Worm (Caenorhabditis elegans) whole organism, L4 larva: Measurements from ENCODE around the gene cnc-7.

Experiments used
- D1046.2 ChIP-seq: fragments of 200-800 bp; sonication (Bioruptor generic); IDR thresholded peaks from 2 replicates; pipeline ENCODE4 v1.3.6; 2022; ENCODE audit warnings: missing genetic modification characterization, missing compliant biosample characterization
- F26F4.8 ChIP-seq: fragments of 200-800 bp; sonication (Bioruptor generic); conservative IDR thresholded peaks from 2 replicates; pipeline ENCODE4 v1.3.6; 2022; ENCODE audit warnings: missing genetic modification characterization, missing compliant biosample characterization
- F37D6.2 ChIP-seq: sonication (generic microtip); optimal IDR thresholded peaks from 2 replicates; lab custom pipeline; 2016; ENCODE audit warnings: mild to moderate bottlenecking, missing genetic modification characterization, missing compliant biosample characterization
- F44E2.7 ChIP-seq: fragments of 200-800 bp; sonication (Bioruptor generic); IDR thresholded peaks from 2 replicates; pipeline ENCODE4 v2.1.2; 2022; ENCODE audit warnings: missing genetic modification characterization, missing compliant biosample characterization
- Y105C5A.15 ChIP-seq: fragments of 200-800 bp; sonication (Bioruptor generic); IDR thresholded peaks from 2 replicates; pipeline ENCODE4 v1.3.6; 2022; ENCODE audit warnings: missing genetic modification characterization, missing compliant biosample characterization
- Y75B8A.6 ChIP-seq: fragments of 200-800 bp; sonication (Bioruptor generic); IDR thresholded peaks from 2 replicates; pipeline ENCODE4 v1.3.6; 2022; ENCODE audit warnings: missing genetic modification reagents, missing genetic modification characterization, missing compliant biosample characterization
- ZK337.2 ChIP-seq: fragments of 200-800 bp; sonication (Bioruptor generic); IDR thresholded peaks from 2 replicates; pipeline ENCODE4 v1.3.6; 2022; ENCODE audit warnings: missing genetic modification reagents, missing genetic modification characterization, missing compliant biosample characterization
- ama-1 ChIP-seq: fragments of 150-350 bp; optimal IDR thresholded peaks from 2 replicates; lab custom pipeline; 2014; ENCODE audit warnings: inconsistent platforms, mixed read lengths
- ceh-62 ChIP-seq: sonication (generic microtip); optimal IDR thresholded peaks from 2 replicates; lab custom pipeline; 2017; ENCODE audit warnings: missing biosample characterization, missing genetic modification characterization
- ceh-82 ChIP-seq: sonication (generic microtip); optimal IDR thresholded peaks from 2 replicates; lab custom pipeline; 2017; ENCODE audit warnings: missing biosample characterization, missing genetic modification characterization
- ctbp-1 ChIP-seq: fragments of 200-800 bp; sonication (Bioruptor generic); IDR thresholded peaks from 2 replicates; pipeline ENCODE4 v1.3.6; 2022; ENCODE audit warnings: missing genetic modification reagents, missing genetic modification characterization, missing compliant biosample characterization
- daf-12 ChIP-seq: fragments of 150-350 bp; optimal IDR thresholded peaks from 2 replicates; lab custom pipeline; 2014; ENCODE audit warnings: missing biosample characterization, missing genetic modification reagents, missing genetic modification characterization
- daf-16 ChIP-seq, 3 experiments: sonication (generic microtip); optimal IDR thresholded peaks; 2 replicates each; lab custom pipeline; 2016 to 2017; ENCODE audit warnings: missing genetic modification characterization in 3 of 3, missing genetic modification reagents in 3 of 3, mild to moderate bottlenecking in 2 of 3, missing compliant biosample characterization in 2 of 3, missing biosample characterization in 1 of 3, moderate library complexity in 1 of 3
- daf-8 ChIP-seq: fragments of 200-800 bp; sonication (Bioruptor generic); IDR thresholded peaks from 2 replicates; pipeline ENCODE4 v1.3.6; 2022; ENCODE audit warnings: missing genetic modification characterization, missing compliant biosample characterization
- dmd-6 ChIP-seq: fragments of 200-800 bp; sonication (Bioruptor generic); IDR thresholded peaks from 2 replicates; pipeline ENCODE4 v1.3.6; 2022; ENCODE audit warnings: missing genetic modification reagents, missing genetic modification characterization, missing compliant biosample characterization
- dmd-8 ChIP-seq: fragments of 200-800 bp; sonication (Bioruptor generic); IDR thresholded peaks from 2 replicates; pipeline ENCODE4 v1.3.6; 2022; ENCODE audit warnings: missing genetic modification characterization, missing compliant biosample characterization
- dmd-9 ChIP-seq: fragments of 200-800 bp; sonication (Bioruptor generic); IDR thresholded peaks from 2 replicates; pipeline ENCODE4 v1.3.6; 2022; ENCODE audit warnings: missing genetic modification reagents, missing genetic modification characterization, missing compliant biosample characterization
- duxl-1 ChIP-seq: sonication (generic microtip); optimal IDR thresholded peaks from 2 replicates; lab custom pipeline; 2016; ENCODE audit warnings: mild to moderate bottlenecking, missing genetic modification characterization, moderate library complexity, missing compliant biosample characterization; ENCODE audit not compliant: poor library complexity
- egl-43 ChIP-seq: fragments of 200-800 bp; sonication (Bioruptor generic); IDR thresholded peaks from 2 replicates; pipeline ENCODE4 v1.3.6; 2022; ENCODE audit warnings: missing genetic modification reagents, missing genetic modification characterization, missing compliant biosample characterization
- fkh-10 ChIP-seq: fragments of 150-350 bp; optimal IDR thresholded peaks from 2 replicates; lab custom pipeline; 2014; ENCODE audit warnings: missing biosample characterization, missing genetic modification reagents, missing genetic modification characterization
- hif-1 ChIP-seq, 2 experiments: sonication (generic microtip); optimal IDR thresholded peaks; 2 replicates each; lab custom pipeline; 2016 to 2017; ENCODE audit warnings: missing compliant biosample characterization in 2 of 2, missing genetic modification characterization in 2 of 2, missing genetic modification reagents in 2 of 2, missing genotype in 2 of 2, mild to moderate bottlenecking in 1 of 2
- hlh-30 ChIP-seq: sonication (generic microtip); optimal IDR thresholded peaks from 2 replicates; lab custom pipeline; 2017; ENCODE audit warnings: antibody characterized with exemption, mild to moderate bottlenecking, missing genetic modification characterization, missing compliant biosample characterization; ENCODE audit not compliant: insufficient read depth
- jun-1 ChIP-seq: fragments of 150-350 bp; optimal IDR thresholded peaks from 2 replicates; lab custom pipeline; 2014; ENCODE audit warnings: missing biosample characterization, missing genetic modification reagents, missing genetic modification characterization
- lim-7 ChIP-seq: fragments of 200-800 bp; sonication (Bioruptor generic); IDR thresholded peaks from 2 replicates; pipeline ENCODE4 v1.3.6; 2022; ENCODE audit warnings: missing genetic modification characterization, missing compliant biosample characterization
- lin-15B ChIP-seq: fragments of 150-350 bp; sonication (generic microtip); optimal IDR thresholded peaks from 3 replicates; lab custom pipeline; 2014; ENCODE audit warnings: missing biosample characterization, missing genetic modification characterization
- lir-3 ChIP-seq: sonication (generic microtip); optimal IDR thresholded peaks from 2 replicates; lab custom pipeline; 2016; ENCODE audit warnings: mild to moderate bottlenecking, missing genetic modification characterization, missing compliant biosample characterization
- mxl-2 ChIP-seq: fragments of 200-800 bp; sonication (Bioruptor generic); conservative IDR thresholded peaks from 2 replicates; pipeline ENCODE4 v1.3.6; 2022; ENCODE audit warnings: missing genetic modification reagents, missing genetic modification characterization, missing compliant biosample characterization
- nhr-102 ChIP-seq: sonication (generic microtip); optimal IDR thresholded peaks from 2 replicates; lab custom pipeline; 2016; ENCODE audit warnings: mild to moderate bottlenecking, missing genetic modification characterization, moderate library complexity, missing compliant biosample characterization
- nhr-111 ChIP-seq: fragments of 200-800 bp; sonication (Bioruptor generic); optimal IDR thresholded peaks from 2 replicates; lab custom pipeline; 2018; ENCODE audit warnings: mild to moderate bottlenecking, missing genetic modification characterization, missing compliant biosample characterization
- nhr-25 ChIP-seq: sonication (generic microtip); optimal IDR thresholded peaks from 2 replicates; lab custom pipeline; 2017; ENCODE audit warnings: missing genetic modification characterization, mild to moderate bottlenecking, missing compliant biosample characterization, antibody characterized with exemption, moderate library complexity, borderline replicate concordance; ENCODE audit not compliant: insufficient read depth
- nhr-28 ChIP-seq: fragments of 150-350 bp; optimal IDR thresholded peaks from 2 replicates; lab custom pipeline; 2014; ENCODE audit warnings: missing biosample characterization, missing genetic modification characterization
- nhr-41 ChIP-seq: fragments of 200-800 bp; sonication (Bioruptor generic); IDR thresholded peaks from 2 replicates; pipeline ENCODE4 v1.3.6; 2022; ENCODE audit warnings: missing genetic modification reagents, missing genetic modification characterization, missing compliant biosample characterization
- pha-4 ChIP-seq, 2 experiments: fragments of 150-350 bp in 1 of 2; fragments of 200-800 bp in 1 of 2; sonication (Bioruptor generic) in 1 of 2; IDR thresholded peaks in 1 of 2; optimal IDR thresholded peaks in 1 of 2; 2 replicates each; pipeline versions ENCODE4 v1.3.6 to Lab custom; 2014 to 2022; ENCODE audit warnings: missing genetic modification characterization in 2 of 2, missing genetic modification reagents in 2 of 2, missing biosample characterization in 1 of 2, missing compliant biosample characterization in 1 of 2
- sdz-12 ChIP-seq: fragments of 200-800 bp; sonication (Bioruptor generic); optimal IDR thresholded peaks from 2 replicates; lab custom pipeline; 2018; ENCODE audit warnings: mild to moderate bottlenecking, missing genetic modification characterization, missing compliant biosample characterization
- set-16 ChIP-seq: fragments of 200-800 bp; sonication (Bioruptor generic); IDR thresholded peaks from 2 replicates; pipeline ENCODE4 v1.3.6; 2022; ENCODE audit warnings: missing genetic modification reagents, missing genetic modification characterization, missing compliant biosample characterization
- snpc-4 ChIP-seq: fragments of 150-350 bp; optimal IDR thresholded peaks from 2 replicates; lab custom pipeline; 2014; ENCODE audit warnings: missing biosample characterization, missing genetic modification characterization
- spr-3 ChIP-seq: fragments of 200-800 bp; sonication (Bioruptor generic); optimal IDR thresholded peaks from 2 replicates; lab custom pipeline; 2018; ENCODE audit warnings: mild to moderate bottlenecking, missing genetic modification characterization, missing compliant biosample characterization
- unc-130 ChIP-seq: sonication (generic microtip); optimal IDR thresholded peaks from 2 replicates; lab custom pipeline; 2016; ENCODE audit warnings: missing genetic modification reagents, missing genetic modification characterization, missing compliant biosample characterization
- vab-7 ChIP-seq: fragments of 200-800 bp; sonication (Bioruptor generic); IDR thresholded peaks from 2 replicates; pipeline ENCODE4 v1.3.6; 2022; ENCODE audit warnings: missing genetic modification reagents, missing genetic modification characterization, missing compliant biosample characterization
- zfp-3 ChIP-seq: fragments of 200-800 bp; sonication (Bioruptor generic); conservative IDR thresholded peaks from 2 replicates; pipeline ENCODE4 v1.3.6; 2022; ENCODE audit warnings: missing genetic modification reagents, missing genetic modification characterization, missing compliant biosample characterization
- zip-2 ChIP-seq: fragments of 150-350 bp; optimal IDR thresholded peaks from 2 replicates; lab custom pipeline; 2014; ENCODE audit warnings: missing biosample characterization, missing genetic modification characterization
- ztf-11 ChIP-seq: fragments of 150-350 bp; optimal IDR thresholded peaks from 2 replicates; lab custom pipeline; 2014; ENCODE audit warnings: missing biosample characterization, missing genetic modification characterization
- ztf-7 ChIP-seq: fragments of 150-350 bp; optimal IDR thresholded peaks from 2 replicates; lab custom pipeline; 2014; ENCODE audit warnings: missing biosample characterization, missing genetic modification characterization

cnc-7 gene

ce11 chrV:20383065-20383609 lies 10.7 kb upstream of the cnc-7 start, which contains the start of gene K02E2.11 (continued):
- TF ChIP-seq ama-1 (lab: Kevin White, UChicago) (no peak), pha-4 (GFP tag; IDR thresholded peaks at IDR 0.05; lab: Robert Waterston, UW) (no peak), pha-4 (tag; optimal IDR thresholded peaks at IDR 0.05; lab: Kevin White, UChicago) (peak; percentile 25), jun-1 (no peak), nhr-25 (tag; lab: Kevin White, UChicago) (no peak), hlh-30 (tag; lab: Kevin White, UChicago) (peak; percentile 89), F37D6.2 (tag; lab: Kevin White, UChicago) (no peak), hif-1 (tag; optimal IDR thresholded peaks at IDR 0.05; lab: Kevin White, UChicago) (no peak), sdz-12 (GFP tag; lab: Kevin White, UChicago) (no peak), dmd-6 (no peak), snpc-4 (tag; lab: Kevin White, UChicago) (no peak), duxl-1 (tag; lab: Kevin White, UChicago) (peak; percentile 93), lim-7 (no peak), nhr-28 (tag; lab: Kevin White, UChicago) (peak; percentile 22), ceh-82 (tag; lab: Kevin White, UChicago) (no peak), zip-2 (tag; lab: Kevin White, UChicago) (no peak), vab-7 (GFP tag; lab: Robert Waterston, UW) (no peak)

ce11 chrV:20386942-20387341 lies 6.9 kb upstream of the cnc-7 start, which contains the start of gene K02E2.7:
K02E2.7 (minus strand) TSS chrV:20387042.
- TF ChIP-seq egl-43 (GFP tag; lab: Robert Waterston, UW) (no peak), unc-130 (GFP tag; lab: Kevin White, UChicago) (no peak), nhr-41 (GFP tag; lab: Robert Waterston, UW) (no peak), snpc-4 (tag; lab: Kevin White, UChicago) (no peak), spr-3 (GFP tag; lab: Kevin White, UChicago) (no peak), lir-3 (tag; lab: Kevin White, UChicago) (no peak), nhr-28 (tag; lab: Kevin White, UChicago) (no peak), ztf-11 (tag; lab: Kevin White, UChicago) (no peak), nhr-111 (no peak), nhr-102 (tag; lab: Kevin White, UChicago) (no peak)

ce11 chrV:20387415-20387814 lies 6.5 kb upstream of the cnc-7 start, which contains the start of gene F53H2.1:
F53H2.1 (plus strand) TSS chrV:20387715.
- TF ChIP-seq daf-16 (GFP tag; optimal IDR thresholded peaks at IDR 0.05; lab: Kevin White, UChicago) (no peak), daf-16 (tag; optimal IDR thresholded peaks at IDR 0.05; lab: Kevin White, UChicago) (peak; percentile 25), ctbp-1 (no peak)

ce11 chrV:20399532-20400068 lies 5.7 kb downstream of the cnc-7 start:
- no peak for TF ChIP-seq dmd-6
- TF ChIP-seq ceh-62 (tag; lab: Kevin White, UChicago), result no peak
- TF ChIP-seq lin-15B (tag; lab: Kevin White, UChicago), result no peak
- TF ChIP-seq set-16, result peak; percentile 77
- TF ChIP-seq dmd-8 (GFP tag; lab: Robert Waterston, UW), result no peak
- TF ChIP-seq Y75B8A.6 (GFP tag; lab: Robert Waterston, UW), result no peak
- no peak for TF ChIP-seq Y105C5A.15 (GFP tag; lab: Robert Waterston, UW)
- TF ChIP-seq egl-43 (GFP tag; lab: Robert Waterston, UW), result 0 out of 2 replicates have a peak, but pooled peaks have one; percentile 9
- TF ChIP-seq fkh-10, result no peak
- TF ChIP-seq ama-1 (lab: Kevin White, UChicago), result no peak
- no peak for TF ChIP-seq D1046.2 (GFP tag; lab: Robert Waterston, UW)
- no peak for TF ChIP-seq daf-12 (tag; lab: Kevin White, UChicago)
- TF ChIP-seq mxl-2 (GFP tag; lab: Robert Waterston, UW), result no peak
- TF ChIP-seq ZK337.2 (GFP tag; lab: Robert Waterston, UW), result no peak
- TF ChIP-seq nhr-102 (tag; lab: Kevin White, UChicago), result no peak
- TF ChIP-seq zfp-3, result no peak
- no peak for TF ChIP-seq ztf-7 (tag; lab: Kevin White, UChicago)
- TF ChIP-seq daf-8 (GFP tag; lab: Robert Waterston, UW), result no peak
- TF ChIP-seq F26F4.8 (GFP tag; lab: Robert Waterston, UW), result no peak
- TF ChIP-seq F44E2.7 (GFP tag; lab: Robert Waterston, UW), result 0 out of 2 replicates have a peak, but pooled peaks have one; percentile 28
- TF ChIP-seq zip-2 (tag; lab: Kevin White, UChicago), result no peak
- 0 out of 2 replicates have a peak, but pooled peaks have one; percentile 37 for TF ChIP-seq dmd-9 (GFP tag; lab: Robert Waterston, UW)
